Fruit fly (Drosophila melanogaster): Measurements from ENCODE around the gene CG10375.
A peak's percentile ranks its signal among the peaks of the same experiment; 100 is the strongest.

Gene CG10375

DNA sequence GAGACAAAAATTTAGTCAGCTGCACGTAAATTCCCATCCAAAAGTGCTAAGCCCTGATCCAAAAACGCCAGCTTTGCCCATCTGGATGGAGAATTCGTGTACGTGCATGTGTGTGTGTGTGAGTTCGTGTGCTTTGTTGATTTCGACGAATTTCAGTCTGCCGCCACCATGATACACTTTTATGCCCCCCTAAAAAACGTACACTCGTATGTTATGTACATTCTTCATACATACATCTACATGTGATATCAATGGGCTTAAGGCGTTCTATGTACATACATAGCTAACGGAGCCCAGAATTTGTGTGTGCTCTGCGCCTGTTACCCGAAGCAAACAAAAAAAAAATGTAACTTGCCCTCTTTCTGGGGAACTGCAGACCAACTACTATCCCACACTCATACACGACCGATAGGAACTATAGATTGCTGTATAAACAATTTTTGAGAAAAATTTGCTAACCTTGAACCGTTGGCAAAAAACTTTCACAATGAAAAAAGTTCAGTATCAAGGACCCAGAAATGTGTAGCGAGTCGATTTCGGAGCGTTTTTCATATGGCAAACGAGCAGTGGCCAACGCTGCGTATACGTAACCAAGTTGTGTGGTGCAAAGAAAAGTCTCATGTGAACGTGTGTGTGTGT, 41.7 kb upstream of the CG10375 start (continued):
- TF ChIP-seq pros (GFP tag; optimal IDR thresholded peaks at IDR 0.05) (no peak), Tbp (GFP tag; optimal IDR thresholded peaks at IDR 0.05) (no peak), CG5180 (GFP tag; optimal IDR thresholded peaks at IDR 0.05) (peak; percentile 36), zen2 (GFP tag; IDR thresholded peaks at IDR 0.05; ENCODE audit: partially characterized antibody) (no peak), wdn (GFP tag; IDR thresholded peaks at IDR 0.05) (no peak), kay (GFP tag; optimal IDR thresholded peaks at IDR 0.05) (no peak), phol (tag; optimal IDR thresholded peaks at IDR 0.05) (no peak), ash1 (GFP tag; optimal IDR thresholded peaks at IDR 0.05) (no peak), Eip74EF (GFP tag; optimal IDR thresholded peaks at IDR 0.05) (no peak), ftz-f1 (GFP tag; optimal IDR thresholded peaks at IDR 0.05) (peak; percentile 71), lola (GFP tag; optimal IDR thresholded peaks at IDR 0.05) (no peak), crc (GFP tag; optimal IDR thresholded peaks at IDR 0.05) (no peak), CG6272 (GFP tag; IDR thresholded peaks at IDR 0.05) (no peak), Awh (GFP tag; IDR thresholded peaks at IDR 0.05) (no peak), crp (GFP tag; optimal IDR thresholded peaks at IDR 0.05) (no peak), Sry-δ (GFP tag; optimal IDR thresholded peaks at IDR 0.05) (no peak), lilli (GFP tag; optimal IDR thresholded peaks at IDR 0.05) (no peak), klu (GFP tag; IDR thresholded peaks at IDR 0.05) (no peak), CG8944 (GFP tag; optimal IDR thresholded peaks at IDR 0.05) (no peak), cas (GFP tag; IDR thresholded peaks at IDR 0.05) (no peak), PHDP (tag; optimal IDR thresholded peaks at IDR 0.05) (no peak), row (GFP tag; IDR thresholded peaks at IDR 0.05) (no peak), Hmx (GFP tag; optimal IDR thresholded peaks at IDR 0.05) (no peak), Hey (tag; optimal IDR thresholded peaks at IDR 0.05) (peak; percentile 41), Pdp1 (GFP tag; optimal IDR thresholded peaks at IDR 0.05) (peak in 1 of 2 experiments; percentile 51), HLH4C (GFP tag; IDR thresholded peaks at IDR 0.05; ENCODE audit: partially characterized antibody) (no peak), jing (GFP tag; optimal IDR thresholded peaks at IDR 0.05) (no peak), caup (GFP tag; optimal IDR thresholded peaks at IDR 0.05; ENCODE audit: severe bottlenecking) (no peak), aop (GFP tag; IDR thresholded peaks at IDR 0.05) (no peak), CG18599 (GFP tag; optimal IDR thresholded peaks at IDR 0.05) (peak; percentile 66), CG1233 (GFP tag; optimal IDR thresholded peaks at IDR 0.05) (peak; percentile 21), CG31365 (tag; optimal IDR thresholded peaks at IDR 0.05) (no peak), CG14050 (GFP tag; IDR thresholded peaks at IDR 0.05) (no peak), CG17568 (GFP tag; optimal IDR thresholded peaks at IDR 0.05) (no peak), Nf-YB (GFP tag; optimal IDR thresholded peaks at IDR 0.05) (no peak), wek (GFP tag; optimal IDR thresholded peaks at IDR 0.05) (peak; percentile 30), CG10565 (GFP tag; optimal IDR thresholded peaks at IDR 0.05) (no peak), Dip3 (GFP tag; optimal IDR thresholded peaks at IDR 0.05) (no peak), CG30403 (GFP tag; optimal IDR thresholded peaks at IDR 0.05) (no peak), CG16779 (GFP tag; IDR thresholded peaks at IDR 0.05) (no peak), CG34422 (GFP tag; IDR thresholded peaks at IDR 0.05) (no peak), CG5245 (GFP tag; optimal IDR thresholded peaks at IDR 0.05) (no peak), CG2202 (tag; optimal IDR thresholded peaks at IDR 0.05) (no peak), croc (GFP tag; conservative IDR thresholded peaks at IDR 0.05) (no peak), CG42726 (GFP tag; IDR thresholded peaks at IDR 0.05; ENCODE audit: partially characterized antibody) (peak; percentile 19; the same call in 1 of the 2 replicates), scrt (GFP tag; optimal IDR thresholded peaks at IDR 0.05) (peak; percentile 19), Myb (GFP tag; optimal IDR thresholded peaks at IDR 0.05) (no peak), yki (optimal IDR thresholded peaks at IDR 0.05) (no peak), gsb-n (tag; optimal IDR thresholded peaks at IDR 0.05) (no peak), NfI (GFP tag; optimal IDR thresholded peaks at IDR 0.05) (no peak)

All from whole organism, embryonic.